ENCODE assay signal across 1 fruit fly cellular context in the genomic region with DNA sequence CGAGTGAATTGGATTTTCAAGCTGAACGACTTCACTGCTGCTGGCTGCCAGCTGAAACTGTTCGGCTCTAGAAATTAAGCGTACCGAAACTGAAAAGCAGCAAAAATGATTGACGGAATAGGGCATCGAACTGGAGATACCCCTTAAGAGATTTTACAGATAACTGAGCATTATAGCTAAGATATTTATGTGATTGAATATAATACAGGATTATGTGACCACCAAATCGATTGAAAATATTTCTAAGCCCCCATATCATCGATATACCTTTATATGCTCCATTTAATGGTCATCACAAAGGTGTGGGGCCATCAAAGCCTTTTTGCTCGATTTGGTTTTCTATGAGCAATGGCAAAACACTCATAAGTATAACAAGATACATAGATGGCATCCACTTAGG.
TF ChIP-seq lines count a peak whose summit lies in the region.

No protein-coding gene starts in this region.

TF ChIP-seq in whole organism, embryonic, 481 proteins besides CTCF, POLR2A, EP300 and RAD21 (continued from another document):
- TF ChIP-seq bigmax (GFP tag; optimal IDR thresholded peaks at IDR 0.05; lab: Kevin White, UChicago) (no peak), ttk (GFP tag; IDR thresholded peaks at IDR 0.05; lab: Robert Waterston, UW) (peak; percentile 27; the same call in 1 of the 2 replicates), CG1529 (GFP tag; optimal IDR thresholded peaks at IDR 0.05; lab: Kevin White, UChicago) (no peak), Dfd (GFP tag; optimal IDR thresholded peaks at IDR 0.05; lab: Kevin White, UChicago) (no peak), sc (optimal IDR thresholded peaks at IDR 0.05; lab: Kevin White, UChicago) (no peak), sc (GFP tag; optimal IDR thresholded peaks at IDR 0.05; lab: Kevin White, UChicago) (no peak), Atf3 (GFP tag; optimal IDR thresholded peaks at IDR 0.05; lab: Kevin White, UChicago) (no peak), gro (GFP tag; optimal IDR thresholded peaks at IDR 0.05; lab: Kevin White, UChicago) (no peak), CG4328 (GFP tag; optimal IDR thresholded peaks at IDR 0.05; lab: Kevin White, UChicago) (no peak), Antp (GFP tag; optimal IDR thresholded peaks at IDR 0.05; lab: Kevin White, UChicago) (peak; percentile 30), CG6254 (GFP tag; optimal IDR thresholded peaks at IDR 0.05; lab: Kevin White, UChicago) (no peak), CG9215 (GFP tag; IDR thresholded peaks at IDR 0.05; lab: Robert Waterston, UW) (peak; percentile 35; the same call in 1 of the 2 replicates), CG6813 (GFP tag; optimal IDR thresholded peaks at IDR 0.05; lab: Kevin White, UChicago) (peak; percentile 17), dan (GFP tag; IDR thresholded peaks at IDR 0.05; lab: Robert Waterston, UW) (no peak), Rx (GFP tag; IDR thresholded peaks at IDR 0.05; lab: Robert Waterston, UW) (peak; percentile 37; the same call in 1 of the 2 replicates), jigr1 (GFP tag; IDR thresholded peaks at IDR 0.05; lab: Robert Waterston, UW) (no peak), CG42726 (GFP tag; IDR thresholded peaks at IDR 0.05; lab: Robert Waterston, UW; ENCODE audit: partially characterized antibody) (no peak), ham (GFP tag; IDR thresholded peaks at IDR 0.05; lab: Robert Waterston, UW) (no peak), Hmr (GFP tag; optimal IDR thresholded peaks at IDR 0.05; lab: Kevin White, UChicago) (peak; percentile 44), Lim3 (GFP tag; IDR thresholded peaks at IDR 0.05; lab: Robert Waterston, UW) (no peak), dpn (GFP tag; optimal IDR thresholded peaks at IDR 0.05; lab: Kevin White, UChicago) (no peak), CG17568 (GFP tag; optimal IDR thresholded peaks at IDR 0.05; lab: Kevin White, UChicago) (no peak), CG43689 (GFP tag; IDR thresholded peaks at IDR 0.05; lab: Robert Waterston, UW) (0 out of 2 replicates have a peak, but pooled peaks have one; percentile 36), NfI (GFP tag; optimal IDR thresholded peaks at IDR 0.05; lab: Kevin White, UChicago) (peak; percentile 22), CG8089 (GFP tag; optimal IDR thresholded peaks at IDR 0.05; lab: Kevin White, UChicago) (no peak), CG17186 (GFP tag; optimal IDR thresholded peaks at IDR 0.05; lab: Kevin White, UChicago) (no peak), run (tag; optimal IDR thresholded peaks at IDR 0.05; lab: Kevin White, UChicago) (no peak), ro (GFP tag; IDR thresholded peaks at IDR 0.05; lab: Robert Waterston, UW) (0 out of 2 replicates have a peak, but pooled peaks have one; percentile 23), CkIIα-i1 (GFP tag; IDR thresholded peaks at IDR 0.05; lab: Robert Waterston, UW) (no peak), CG8765 (GFP tag; IDR thresholded peaks at IDR 0.05; lab: Robert Waterston, UW) (no peak), gem (tag; optimal IDR thresholded peaks at IDR 0.05; lab: Kevin White, UChicago) (no peak), CG34422 (GFP tag; IDR thresholded peaks at IDR 0.05; lab: Robert Waterston, UW) (peak; percentile 62; the same call in 2 of the 3 replicates), tio (GFP tag; optimal IDR thresholded peaks at IDR 0.05; lab: Kevin White, UChicago) (peak; percentile 29), Jarid2 (GFP tag; optimal IDR thresholded peaks at IDR 0.05; lab: Kevin White, UChicago) (no peak), amos (GFP tag; IDR thresholded peaks at IDR 0.05; lab: Robert Waterston, UW; ENCODE audit: partially characterized antibody) (no peak), btn (GFP tag; optimal IDR thresholded peaks at IDR 0.05; lab: Kevin White, UChicago) (peak; percentile 23), CG9727 (GFP tag; optimal IDR thresholded peaks at IDR 0.05; lab: Kevin White, UChicago) (peak; percentile 38), sisA (GFP tag; IDR thresholded peaks at IDR 0.05; lab: Robert Waterston, UW) (peak; percentile 50), Adf1 (GFP tag; IDR thresholded peaks at IDR 0.05; lab: Robert Waterston, UW) (no peak), CG10147 (GFP tag; optimal IDR thresholded peaks at IDR 0.05; lab: Kevin White, UChicago) (no peak), CG6654 (GFP tag; optimal IDR thresholded peaks at IDR 0.05; lab: Kevin White, UChicago) (no peak), CG16779 (GFP tag; IDR thresholded peaks at IDR 0.05; lab: Robert Waterston, UW) (no peak), Fer3 (tag; optimal IDR thresholded peaks at IDR 0.05; lab: Kevin White, UChicago) (no peak), sd (tag; optimal IDR thresholded peaks at IDR 0.05; lab: Kevin White, UChicago) (no peak), nerfin-2 (GFP tag; IDR thresholded peaks at IDR 0.05; lab: Robert Waterston, UW; ENCODE audit: partially characterized antibody) (no peak), aop (GFP tag; IDR thresholded peaks at IDR 0.05; lab: Robert Waterston, UW) (no peak), ems (GFP tag; optimal IDR thresholded peaks at IDR 0.05; lab: Kevin White, UChicago) (peak; percentile 1), CG14710 (tag; optimal IDR thresholded peaks at IDR 0.05; lab: Kevin White, UChicago) (no peak), prd (optimal IDR thresholded peaks at IDR 0.05; lab: Kevin White, UChicago) (no peak), prd (GFP tag; IDR thresholded peaks at IDR 0.05; lab: Robert Waterston, UW) (peak; percentile 63), hbn (GFP tag; IDR thresholded peaks at IDR 0.05; lab: Robert Waterston, UW; ENCODE audit: partially characterized antibody) (no peak), HLH54F (GFP tag; optimal IDR thresholded peaks at IDR 0.05; lab: Kevin White, UChicago) (peak; percentile 49), insv (GFP tag; optimal IDR thresholded peaks at IDR 0.05; lab: Kevin White, UChicago) (no peak), ash1 (GFP tag; optimal IDR thresholded peaks at IDR 0.05; lab: Kevin White, UChicago) (no peak), CG11247 (GFP tag; IDR thresholded peaks at IDR 0.05; lab: Robert Waterston, UW) (peak; percentile 57; the same call in 1 of the 2 replicates), CG15073 (GFP tag; optimal IDR thresholded peaks at IDR 0.05; lab: Kevin White, UChicago) (no peak), Bteb2 (GFP tag; optimal IDR thresholded peaks at IDR 0.05; lab: Kevin White, UChicago) (no peak), Camta (GFP tag; optimal IDR thresholded peaks at IDR 0.05; lab: Kevin White, UChicago) (peak; percentile 27), CG6175 (GFP tag; IDR thresholded peaks at IDR 0.05; lab: Robert Waterston, UW) (no peak), Dref (GFP tag; IDR thresholded peaks at IDR 0.05; lab: Robert Waterston, UW) (no peak), ara (GFP tag; IDR thresholded peaks at IDR 0.05; lab: Robert Waterston, UW) (0 out of 2 replicates have a peak, but pooled peaks have one; percentile 27), Drgx (GFP tag; IDR thresholded peaks at IDR 0.05; lab: Robert Waterston, UW) (peak; percentile 76), Fer1 (GFP tag; optimal IDR thresholded peaks at IDR 0.05; lab: Kevin White, UChicago) (no peak), CG8290 (GFP tag; optimal IDR thresholded peaks at IDR 0.05; lab: Kevin White, UChicago) (no peak), CG8290 (tag; optimal IDR thresholded peaks at IDR 0.05; lab: Kevin White, UChicago) (no peak), unc-4 (GFP tag; IDR thresholded peaks at IDR 0.05; lab: Robert Waterston, UW; ENCODE audit: partially characterized antibody) (no peak), B-H2 (GFP tag; optimal IDR thresholded peaks at IDR 0.05; lab: Kevin White, UChicago) (no peak), mam (GFP tag; optimal IDR thresholded peaks at IDR 0.05; lab: Kevin White, UChicago) (peak; percentile 52), CG33557 (GFP tag; optimal IDR thresholded peaks at IDR 0.05; lab: Kevin White, UChicago) (no peak), CG12071 (GFP tag; optimal IDR thresholded peaks at IDR 0.05; lab: Kevin White, UChicago) (peak; percentile 49), bowl (GFP tag; IDR thresholded peaks at IDR 0.05; lab: Robert Waterston, UW) (no peak), D19A (tag; optimal IDR thresholded peaks at IDR 0.05; lab: Kevin White, UChicago) (no peak), CG2120 (GFP tag; optimal IDR thresholded peaks at IDR 0.05; lab: Kevin White, UChicago) (no peak), CG5953 (GFP tag; IDR thresholded peaks at IDR 0.05; lab: Robert Waterston, UW) (no peak), Hr3 (GFP tag; optimal IDR thresholded peaks at IDR 0.05; lab: Kevin White, UChicago) (peak; percentile 5), Opbp (GFP tag; IDR thresholded peaks at IDR 0.05; lab: Robert Waterston, UW; ENCODE audit: partially characterized antibody) (no peak), esg (GFP tag; conservative IDR thresholded peaks at IDR 0.05; lab: Robert Waterston, UW) (peak; percentile 58), CG10979 (tag; optimal IDR thresholded peaks at IDR 0.05; lab: Kevin White, UChicago) (no peak), Sox100B (GFP tag; optimal IDR thresholded peaks at IDR 0.05; lab: Kevin White, UChicago) (no peak), Sox102F (GFP tag; optimal IDR thresholded peaks at IDR 0.05; lab: Kevin White, UChicago) (peak; percentile 65), CG15696 (tag; optimal IDR thresholded peaks at IDR 0.05; lab: Kevin White, UChicago) (no peak), D19B (GFP tag; optimal IDR thresholded peaks at IDR 0.05; lab: Kevin White, UChicago) (peak; percentile 89), CG7839 (tag; optimal IDR thresholded peaks at IDR 0.05; lab: Kevin White, UChicago) (no peak), Vsx1 (GFP tag; optimal IDR thresholded peaks at IDR 0.05; lab: Kevin White, UChicago) (no peak), Fer2 (tag; optimal IDR thresholded peaks at IDR 0.05; lab: Kevin White, UChicago) (no peak), CG15514 (GFP tag; optimal IDR thresholded peaks at IDR 0.05; lab: Kevin White, UChicago) (peak; percentile 19)
